Worm (Caenorhabditis elegans): ENCODE data around the gene F11C1.4.

The F11C1.4 gene

DNA sequence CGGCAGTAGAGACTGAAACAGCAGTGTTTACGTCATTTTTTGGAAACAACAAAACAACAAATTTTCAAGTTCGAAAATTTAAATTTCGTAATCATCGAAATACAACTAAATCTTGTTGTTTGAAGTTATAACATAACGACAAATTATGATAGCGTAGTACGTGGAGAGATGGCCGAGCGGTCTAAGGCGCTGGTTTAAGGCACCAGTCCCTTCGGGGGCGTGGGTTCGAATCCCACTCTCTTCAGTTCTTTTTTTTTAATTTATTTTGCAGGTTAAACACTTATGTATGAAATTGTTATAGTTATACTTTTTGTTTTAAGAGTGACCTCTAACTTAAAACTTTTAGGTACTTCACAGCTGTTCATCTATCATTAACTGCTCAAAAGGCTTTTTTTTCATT, 34.6 kb upstream of the F11C1.4 start (continued):
- TF ChIP-seq C17E4.6 (GFP tag; IDR thresholded peaks at IDR 0.05) (no peak), madf-3 (GFP tag; IDR thresholded peaks at IDR 0.05) (no peak), ztf-25 (GFP tag; IDR thresholded peaks at IDR 0.05) (peak; percentile 73; the same call in 1 of the 2 replicates), sdz-38 (tag; optimal IDR thresholded peaks at IDR 0.05) (no peak), snpc-1.1 (tag; optimal IDR thresholded peaks at IDR 0.05; ENCODE audit: insufficient read depth) (no peak), nhr-80 (tag; optimal IDR thresholded peaks at IDR 0.05) (no peak), bed-2 (GFP tag; IDR thresholded peaks at IDR 0.05) (no peak), B0261.1 (tag; optimal IDR thresholded peaks at IDR 0.05) (peak; percentile 70), nhr-120 (GFP tag; IDR thresholded peaks at IDR 0.05) (no peak), lin-40 (tag; optimal IDR thresholded peaks at IDR 0.05) (no peak), hmg-20 (GFP tag; IDR thresholded peaks at IDR 0.05) (no peak), ZK185.1 (tag; optimal IDR thresholded peaks at IDR 0.05; ENCODE audit: poor library complexity, severe bottlenecking) (peak; percentile 74), hlh-12 (tag; optimal IDR thresholded peaks at IDR 0.05) (no peak)

DNA sequence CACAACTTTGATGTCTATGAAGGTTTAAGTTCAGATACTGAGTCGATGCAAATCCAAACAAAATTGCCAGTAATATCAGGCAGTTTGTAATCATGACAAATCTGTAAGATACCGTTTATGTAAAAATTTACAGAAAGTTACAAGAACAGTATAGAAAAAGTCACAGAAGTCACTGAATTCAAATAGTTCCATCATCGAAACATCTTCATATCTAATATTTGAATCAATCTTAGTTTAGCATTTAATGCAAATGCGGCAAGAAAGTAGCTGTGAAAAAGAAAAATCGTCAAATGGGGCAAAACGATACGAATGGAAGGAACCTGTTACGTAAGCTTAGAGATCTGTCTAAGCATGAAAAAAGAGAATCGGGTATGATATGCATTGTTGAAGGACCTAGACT, 33.7 kb upstream of the F11C1.4 start, which contains the start of gene gmap-2:
gmap-2 (minus strand) TSS at position 101 of the 400 bp plus-strand sequence.
- TF ChIP-seq rec-8 (tag; optimal IDR thresholded peaks at IDR 0.05) = no peak
- TF ChIP-seq sptf-2 (GFP tag; optimal IDR thresholded peaks at IDR 0.05) = no peak

DNA sequence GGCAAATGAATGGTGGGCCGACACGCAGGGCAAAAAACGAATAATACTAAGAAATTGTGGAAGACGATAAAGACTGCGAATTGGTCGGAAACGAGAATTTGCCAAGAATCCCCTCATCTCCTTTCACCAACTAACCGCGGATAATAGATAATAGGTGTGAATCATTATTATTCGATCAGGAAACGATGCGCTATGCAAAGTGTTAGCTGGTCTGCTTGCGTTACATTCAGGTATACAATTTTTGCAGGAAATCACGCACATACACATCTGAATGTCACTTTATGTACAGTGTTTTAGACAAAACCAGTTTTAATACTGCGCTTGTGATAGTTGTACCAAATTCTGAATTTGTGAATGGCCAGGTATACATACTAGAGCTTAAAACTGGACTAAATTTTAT, 32.2 kb upstream of the F11C1.4 start:
- TF ChIP-seq mxl-1 (tag; optimal IDR thresholded peaks at IDR 0.05) (no peak), ceh-79 (tag; optimal IDR thresholded peaks at IDR 0.05) (no peak), Y67H2A.10 (GFP tag; conservative IDR thresholded peaks at IDR 0.05) (no peak), F57A8.1 (GFP tag; optimal IDR thresholded peaks at IDR 0.05) (no peak), sptf-2 (GFP tag; optimal IDR thresholded peaks at IDR 0.05) (no peak), F49E8.2 (tag; optimal IDR thresholded peaks at IDR 0.05; ENCODE audit: insufficient read depth) (no peak), F52B5.7 (tag; optimal IDR thresholded peaks at IDR 0.05) (no peak), ceh-100 (GFP tag; IDR thresholded peaks at IDR 0.05) (no peak), pha-4 (tag; optimal IDR thresholded peaks at IDR 0.05) (no peak), snpc-1.3 (tag; optimal IDR thresholded peaks at IDR 0.05; ENCODE audit: insufficient read depth) (no peak), bed-1 (GFP tag; IDR thresholded peaks at IDR 0.05) (no peak), zfh-2 (GFP tag; conservative IDR thresholded peaks at IDR 0.05) (no peak), mes-4 (tag; optimal IDR thresholded peaks at IDR 0.05) (no peak), ztf-18 (tag; optimal IDR thresholded peaks at IDR 0.05) (no peak), atf-7 (tag; optimal IDR thresholded peaks at IDR 0.05) (no peak), dpff-1 (tag; optimal IDR thresholded peaks at IDR 0.05) (no peak)

DNA sequence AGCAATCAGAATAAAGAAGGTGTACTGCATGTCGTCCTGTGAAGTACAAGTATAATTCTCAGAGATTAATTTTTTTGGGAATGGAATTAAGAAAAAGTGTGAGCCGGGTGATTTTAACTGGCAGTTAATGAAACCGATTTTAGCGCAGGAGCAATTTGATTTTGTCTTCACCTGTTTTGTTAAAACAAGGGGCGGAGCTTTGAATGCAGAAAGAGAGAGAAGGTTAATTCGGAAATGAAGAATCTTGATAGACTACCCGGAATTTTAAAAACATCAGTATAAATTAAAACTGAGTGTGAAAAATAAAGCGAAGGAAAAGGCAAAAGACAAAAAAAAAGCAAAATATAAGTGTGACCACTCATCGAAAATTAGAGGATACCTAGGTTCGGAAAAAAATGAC, 30.3 kb upstream of the F11C1.4 start, which contains the start of gene C05E7.3:
C05E7.3 (minus strand) TSS at position 101 of the 400 bp plus-strand sequence.
- no peak for TF ChIP-seq ztf-25 (GFP tag; IDR thresholded peaks at IDR 0.05)

DNA sequence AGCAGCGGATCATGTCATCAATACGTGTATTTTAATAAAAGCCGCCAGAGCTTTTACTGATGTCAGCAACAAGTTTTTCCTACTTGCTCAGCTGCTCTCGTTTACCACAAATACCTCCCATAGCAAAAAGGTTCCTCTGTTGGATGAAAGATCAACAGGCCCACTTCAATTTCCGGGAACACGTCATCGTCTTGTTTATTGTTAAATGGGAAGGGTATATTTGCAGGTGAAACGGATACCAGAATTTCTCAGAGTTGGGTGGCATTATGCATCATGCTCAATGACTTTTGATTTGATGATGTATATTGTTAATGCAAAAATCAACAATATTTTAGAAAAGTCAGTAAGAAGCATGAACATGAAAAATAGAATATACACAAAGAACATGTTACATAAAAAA, 25.7 kb upstream of the F11C1.4 start:
- TF ChIP-seq F33H1.4 (GFP tag; IDR thresholded peaks at IDR 0.05) (no peak), unc-130 (GFP tag; optimal IDR thresholded peaks at IDR 0.05) (no peak), ets-4 (GFP tag; optimal IDR thresholded peaks at IDR 0.05) (no peak), let-526 (GFP tag; IDR thresholded peaks at IDR 0.05) (no peak), fkh-3 (tag; optimal IDR thresholded peaks at IDR 0.05) (no peak), Y53G8AR.9 (GFP tag; conservative IDR thresholded peaks at IDR 0.05) (no peak), hmg-1.2 (GFP tag; IDR thresholded peaks at IDR 0.05) (no peak)
